Worm (Caenorhabditis elegans): ENCODE measurements around the gene F48G7.7.

ce11 chrV:596923-597322 is 29.3 kb downstream of the F48G7.7 start:
- TF ChIP-seq W03F9.2 (tag; optimal IDR thresholded peaks at IDR 0.05) (no peak), dao-5 (tag; optimal IDR thresholded peaks at IDR 0.05) (no peak)

Measured in whole organism, L4/young adult.